Worm (Caenorhabditis elegans) whole organism, L3 larva: ENCODE measurements around the gene C55A1.7.

Experiments
- ama-1 ChIP-seq: fragments of 150-350 bp; optimal IDR thresholded peaks from 2 replicates; lab custom pipeline; 2018
- ceh-16 ChIP-seq: sonication (generic microtip); optimal IDR thresholded peaks from 2 replicates; lab custom pipeline; 2017; ENCODE audit warnings: missing biosample characterization, missing genetic modification characterization
- daf-12 ChIP-seq: fragments of 150-350 bp; optimal IDR thresholded peaks from 2 replicates; lab custom pipeline; 2014; ENCODE audit warnings: missing biosample characterization, missing genetic modification reagents, missing genetic modification characterization
- lin-15B ChIP-seq: fragments of 150-350 bp; optimal IDR thresholded peaks from 2 replicates; lab custom pipeline; 2014; ENCODE audit warnings: missing biosample characterization, missing genetic modification characterization
- nhr-11 ChIP-seq: fragments of 150-350 bp; optimal IDR thresholded peaks from 2 replicates; lab custom pipeline; 2014; ENCODE audit warnings: missing biosample characterization, missing genetic modification characterization
- nhr-12 ChIP-seq: fragments of 150-350 bp; optimal IDR thresholded peaks from 2 replicates; lab custom pipeline; 2014; ENCODE audit warnings: missing biosample characterization, missing genetic modification characterization
- snpc-4 ChIP-seq: fragments of 150-350 bp; optimal IDR thresholded peaks from 2 replicates; lab custom pipeline; 2014; ENCODE audit warnings: missing biosample characterization, missing genetic modification characterization
- ztf-4 ChIP-seq: fragments of 150-350 bp; optimal IDR thresholded peaks from 2 replicates; lab custom pipeline; 2014; ENCODE audit warnings: missing biosample characterization, missing genetic modification characterization

DNA sequence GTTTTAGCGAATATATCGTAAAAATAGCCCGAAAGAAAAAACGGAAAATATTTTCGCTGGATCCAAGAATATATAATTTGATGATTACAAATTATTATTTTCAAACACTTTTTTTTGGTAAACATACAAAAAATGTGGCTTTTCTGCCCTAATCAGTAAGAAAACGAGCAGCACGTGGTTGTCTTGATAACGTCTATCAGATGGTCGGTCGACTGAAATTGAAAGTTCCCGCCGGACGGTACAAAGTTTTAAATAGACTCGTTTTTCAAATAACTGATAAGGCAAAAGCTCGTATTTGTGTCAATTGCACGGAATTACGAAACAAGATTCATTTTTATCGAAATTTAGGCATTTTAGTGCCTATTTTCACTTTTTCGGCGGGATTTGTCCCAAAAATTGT lies 19.3 kb upstream of the C55A1.7 start:
- TF ChIP-seq lin-15B (no peak), ceh-16 (no peak), ama-1 (no peak), ztf-4 (tag; lab: Kevin White, UChicago) (no peak), snpc-4 (tag; lab: Kevin White, UChicago) (no peak), nhr-12 (tag; lab: Kevin White, UChicago) (no peak), daf-12 (tag; lab: Kevin White, UChicago) (no peak), nhr-11 (no peak)
